Worm (Caenorhabditis elegans) whole organism, L1 larva: ENCODE measurements around the gene irk-1.

Experiments used
- C04F5.9 ChIP-seq: sonication (generic microtip); optimal IDR thresholded peaks from 2 replicates; lab custom pipeline; 2016; ENCODE audit warnings: missing genetic modification characterization, missing compliant biosample characterization
- alr-1 ChIP-seq: fragments of 200-800 bp; sonication (Bioruptor generic); optimal IDR thresholded peaks from 2 replicates; lab custom pipeline; 2018; ENCODE audit warnings: borderline replicate concordance, mild to moderate bottlenecking, missing genetic modification characterization, missing compliant biosample characterization
- blmp-1 ChIP-seq: fragments of 150-350 bp; optimal IDR thresholded peaks from 2 replicates; lab custom pipeline; 2014; ENCODE audit warnings: missing biosample characterization, missing genetic modification characterization
- ceh-63 ChIP-seq: fragments of 200-800 bp; sonication (Bioruptor generic); optimal IDR thresholded peaks from 2 replicates; lab custom pipeline; 2018; ENCODE audit warnings: mild to moderate bottlenecking, missing genetic modification characterization, missing compliant biosample characterization
- ceh-82 ChIP-seq, 3 experiments: fragments of 150-350 bp in 1 of 3; sonication (generic microtip) in 2 of 3; optimal IDR thresholded peaks; 2 replicates each; lab custom pipeline; 2014 to 2017; ENCODE audit warnings: missing biosample characterization in 3 of 3, missing genetic modification characterization in 3 of 3
- ceh-90 ChIP-seq: sonication (generic microtip); optimal IDR thresholded peaks from 2 replicates; lab custom pipeline; 2016; ENCODE audit warnings: missing genetic modification characterization, missing compliant biosample characterization
- ces-1 ChIP-seq: fragments of 150-350 bp; optimal IDR thresholded peaks from 2 replicates; lab custom pipeline; 2014; ENCODE audit warnings: missing biosample characterization, missing genetic modification reagents, missing genetic modification characterization
- dsc-1 ChIP-seq: sonication (generic microtip); optimal IDR thresholded peaks from 2 replicates; lab custom pipeline; 2016; ENCODE audit warnings: mild to moderate bottlenecking, missing genetic modification characterization, missing compliant biosample characterization
- efl-1 ChIP-seq, 4 experiments: fragments of 150-350 bp; optimal IDR thresholded peaks in 3 of 4; peaks in 1 of 4; 1 replicate in 1 of 4; 2 replicates in 3 of 4; lab custom pipeline; 2014; ENCODE audit warnings: missing biosample characterization in 2 of 4, missing genetic modification characterization in 2 of 4, missing genetic modification reagents in 2 of 4
- efl-3 ChIP-seq: fragments of 200-800 bp; sonication (Bioruptor generic); optimal IDR thresholded peaks from 2 replicates; lab custom pipeline; 2018; ENCODE audit warnings: mild to moderate bottlenecking, missing genetic modification characterization, missing compliant biosample characterization
- egl-13 ChIP-seq: sonication (generic microtip); optimal IDR thresholded peaks from 2 replicates; lab custom pipeline; 2016; ENCODE audit warnings: missing genotype, missing genetic modification reagents, missing genetic modification characterization, missing compliant biosample characterization
- egl-27 ChIP-seq, 2 experiments: fragments of 150-350 bp in 1 of 2; sonication (generic microtip); optimal IDR thresholded peaks; 3 replicates each; lab custom pipeline; 2017 to 2018; ENCODE audit warnings: missing biosample characterization in 2 of 2, missing genetic modification characterization in 2 of 2, missing genetic modification reagents in 2 of 2
- elt-2 ChIP-seq: sonication (generic microtip); optimal IDR thresholded peaks from 2 replicates; lab custom pipeline; 2016; ENCODE audit warnings: missing genetic modification characterization, mild to moderate bottlenecking, inconsistent platforms, missing compliant biosample characterization, missing genetic modification reagents
- elt-3 ChIP-seq, 6 experiments: fragments of 150-350 bp in 1 of 6; sonication (generic microtip); optimal IDR thresholded peaks; 2 replicates each; lab custom pipeline; 2017 to 2018; ENCODE audit warnings: missing biosample characterization in 6 of 6, missing genetic modification characterization in 6 of 6, inconsistent platforms in 1 of 6
- ets-5 ChIP-seq: fragments of 200-800 bp; sonication (Bioruptor generic); IDR thresholded peaks from 2 replicates; pipeline ENCODE4 v1.3.6; 2022; ENCODE audit warnings: missing genetic modification characterization, missing compliant biosample characterization
- fkh-4 ChIP-seq: sonication (generic microtip); optimal IDR thresholded peaks from 2 replicates; lab custom pipeline; 2016; ENCODE audit warnings: missing compliant biosample characterization, missing genetic modification characterization, borderline replicate concordance
- grh-1 ChIP-seq: fragments of 200-800 bp; sonication (Bioruptor generic); IDR thresholded peaks from 2 replicates; pipeline ENCODE4 v1.3.6; 2022; ENCODE audit warnings: missing genetic modification reagents, missing genetic modification characterization, missing compliant biosample characterization
- hlh-4 ChIP-seq: sonication (generic microtip); optimal IDR thresholded peaks from 2 replicates; lab custom pipeline; 2016; ENCODE audit warnings: mild to moderate bottlenecking, missing genetic modification characterization, missing compliant biosample characterization
- hpl-2 ChIP-seq: fragments of 150-350 bp; optimal IDR thresholded peaks from 2 replicates; lab custom pipeline; 2014; ENCODE audit warnings: missing biosample characterization, missing genetic modification reagents, missing genetic modification characterization
- irx-1 ChIP-seq: sonication (generic microtip); optimal IDR thresholded peaks from 2 replicates; lab custom pipeline; 2016; ENCODE audit warnings: missing genetic modification characterization, missing compliant biosample characterization
- lin-15B ChIP-seq: fragments of 150-350 bp; sonication (generic microtip); optimal IDR thresholded peaks from 3 replicates; lab custom pipeline; 2014; ENCODE audit warnings: missing biosample characterization, missing genetic modification characterization
- lin-35 ChIP-seq, 2 experiments: fragments of 150-350 bp; optimal IDR thresholded peaks; 2 replicates each; lab custom pipeline; 2014; ENCODE audit warnings: missing biosample characterization in 2 of 2, missing genetic modification characterization in 2 of 2, missing genetic modification reagents in 2 of 2
- lin-39 ChIP-seq: fragments of 150-350 bp; optimal IDR thresholded peaks from 2 replicates; lab custom pipeline; 2014; ENCODE audit warnings: missing biosample characterization, missing genetic modification reagents, missing genetic modification characterization
- mab-9 ChIP-seq: fragments of 200-800 bp; sonication (Bioruptor generic); IDR thresholded peaks from 2 replicates; pipeline ENCODE4 v1.3.6; 2022; ENCODE audit warnings: missing genetic modification reagents, missing genetic modification characterization, missing compliant biosample characterization
- mdl-1 ChIP-seq, 2 experiments: fragments of 150-350 bp; optimal IDR thresholded peaks; 2 replicates each; lab custom pipeline; 2014 to 2017; ENCODE audit warnings: missing biosample characterization in 2 of 2, missing genetic modification characterization in 2 of 2, inconsistent platforms in 1 of 2
- mef-2 ChIP-seq: fragments of 150-350 bp; optimal IDR thresholded peaks from 2 replicates; lab custom pipeline; 2014; ENCODE audit warnings: missing biosample characterization, missing genetic modification characterization
- mep-1 ChIP-seq: fragments of 150-350 bp; optimal IDR thresholded peaks from 2 replicates; lab custom pipeline; 2014; ENCODE audit warnings: missing biosample characterization, missing genetic modification characterization
- nhr-12 ChIP-seq: sonication (generic microtip); optimal IDR thresholded peaks from 2 replicates; lab custom pipeline; 2017; ENCODE audit warnings: missing biosample characterization, missing genetic modification characterization
- nhr-19 ChIP-seq: fragments of 200-800 bp; sonication (Bioruptor generic); conservative IDR thresholded peaks from 2 replicates; pipeline ENCODE4 v1.3.6; 2022; ENCODE audit warnings: missing genetic modification characterization, missing compliant biosample characterization
- nhr-20 ChIP-seq: sonication (generic microtip); optimal IDR thresholded peaks from 2 replicates; lab custom pipeline; 2016; ENCODE audit warnings: mild to moderate bottlenecking, missing genetic modification characterization, missing compliant biosample characterization
- nhr-28 ChIP-seq: fragments of 150-350 bp; optimal IDR thresholded peaks from 2 replicates; lab custom pipeline; 2014; ENCODE audit warnings: missing biosample characterization, missing genetic modification characterization
- nhr-47 ChIP-seq: sonication (generic microtip); optimal IDR thresholded peaks from 2 replicates; lab custom pipeline; 2016; ENCODE audit warnings: mild to moderate bottlenecking, missing genetic modification characterization, moderate library complexity, missing compliant biosample characterization
- nhr-71 ChIP-seq: sonication (generic microtip); optimal IDR thresholded peaks from 2 replicates; lab custom pipeline; 2016; ENCODE audit warnings: mild to moderate bottlenecking, missing genetic modification characterization, moderate library complexity, missing compliant biosample characterization
- nhr-84 ChIP-seq: sonication (generic microtip); optimal IDR thresholded peaks from 2 replicates; lab custom pipeline; 2017; ENCODE audit warnings: missing biosample characterization, missing genetic modification characterization
- pax-3 ChIP-seq: fragments of 200-800 bp; sonication (Bioruptor generic); optimal IDR thresholded peaks from 2 replicates; lab custom pipeline; 2018; ENCODE audit warnings: mild to moderate bottlenecking, missing genetic modification characterization, moderate library complexity, missing compliant biosample characterization
- pqm-1 ChIP-seq: sonication (generic microtip); optimal IDR thresholded peaks from 3 replicates; lab custom pipeline; 2017; ENCODE audit warnings: missing biosample characterization, missing genetic modification characterization
- rnt-1 ChIP-seq: sonication (generic microtip); optimal IDR thresholded peaks from 2 replicates; lab custom pipeline; 2016; ENCODE audit warnings: mild to moderate bottlenecking, missing genetic modification characterization, moderate library complexity, missing compliant biosample characterization
- snpc-4 ChIP-seq: fragments of 150-350 bp; optimal IDR thresholded peaks from 2 replicates; lab custom pipeline; 2014; ENCODE audit warnings: missing biosample characterization, missing genetic modification characterization
- sox-4 ChIP-seq: sonication (generic microtip); optimal IDR thresholded peaks from 2 replicates; lab custom pipeline; 2016; ENCODE audit warnings: missing genetic modification characterization, missing compliant biosample characterization
- sup-37 ChIP-seq: fragments of 200-800 bp; sonication (Bioruptor generic); optimal IDR thresholded peaks from 2 replicates; lab custom pipeline; 2018; ENCODE audit warnings: mild to moderate bottlenecking, missing genetic modification characterization, missing compliant biosample characterization
- swsn-7 ChIP-seq: sonication (generic microtip); optimal IDR thresholded peaks from 2 replicates; lab custom pipeline; 2016; ENCODE audit warnings: missing genetic modification characterization, missing compliant biosample characterization
- tlp-1 ChIP-seq: fragments of 150-350 bp; optimal IDR thresholded peaks from 2 replicates; lab custom pipeline; 2014; ENCODE audit warnings: missing biosample characterization, missing genetic modification characterization
- unc-130 ChIP-seq: fragments of 150-350 bp; optimal IDR thresholded peaks from 2 replicates; lab custom pipeline; 2017; ENCODE audit warnings: missing biosample characterization, missing genetic modification characterization, inconsistent platforms
- unc-30 ChIP-seq: sonication (generic microtip); optimal IDR thresholded peaks from 2 replicates; lab custom pipeline; 2017; ENCODE audit warnings: missing biosample characterization, missing genetic modification characterization
- unc-62 ChIP-seq: fragments of 150-350 bp; optimal IDR thresholded peaks from 2 replicates; lab custom pipeline; 2014; ENCODE audit warnings: missing biosample characterization, missing genetic modification reagents, missing genetic modification characterization
- unc-98 ChIP-seq: fragments of 200-800 bp; sonication (Bioruptor generic); IDR thresholded peaks from 2 replicates; pipeline ENCODE4 v1.3.6; 2022; ENCODE audit warnings: missing genetic modification characterization, missing compliant biosample characterization
- vab-15 ChIP-seq: sonication (generic microtip); optimal IDR thresholded peaks from 2 replicates; lab custom pipeline; 2017; ENCODE audit warnings: missing genotype, mild to moderate bottlenecking, missing genetic modification characterization, missing compliant biosample characterization
- xbp-1 ChIP-seq: sonication (generic microtip); optimal IDR thresholded peaks from 2 replicates; lab custom pipeline; 2016; ENCODE audit warnings: missing genetic modification characterization, missing compliant biosample characterization
- ztf-11 ChIP-seq, 2 experiments: sonication (generic microtip); optimal IDR thresholded peaks; 2 replicates each; lab custom pipeline; 2016 to 2017; ENCODE audit warnings: missing genetic modification characterization in 2 of 2, missing biosample characterization in 1 of 2, missing compliant biosample characterization in 1 of 2
- ztf-4 ChIP-seq: fragments of 150-350 bp; optimal IDR thresholded peaks from 2 replicates; lab custom pipeline; 2014; ENCODE audit warnings: missing biosample characterization, missing genetic modification characterization

irk-1 gene

DNA sequence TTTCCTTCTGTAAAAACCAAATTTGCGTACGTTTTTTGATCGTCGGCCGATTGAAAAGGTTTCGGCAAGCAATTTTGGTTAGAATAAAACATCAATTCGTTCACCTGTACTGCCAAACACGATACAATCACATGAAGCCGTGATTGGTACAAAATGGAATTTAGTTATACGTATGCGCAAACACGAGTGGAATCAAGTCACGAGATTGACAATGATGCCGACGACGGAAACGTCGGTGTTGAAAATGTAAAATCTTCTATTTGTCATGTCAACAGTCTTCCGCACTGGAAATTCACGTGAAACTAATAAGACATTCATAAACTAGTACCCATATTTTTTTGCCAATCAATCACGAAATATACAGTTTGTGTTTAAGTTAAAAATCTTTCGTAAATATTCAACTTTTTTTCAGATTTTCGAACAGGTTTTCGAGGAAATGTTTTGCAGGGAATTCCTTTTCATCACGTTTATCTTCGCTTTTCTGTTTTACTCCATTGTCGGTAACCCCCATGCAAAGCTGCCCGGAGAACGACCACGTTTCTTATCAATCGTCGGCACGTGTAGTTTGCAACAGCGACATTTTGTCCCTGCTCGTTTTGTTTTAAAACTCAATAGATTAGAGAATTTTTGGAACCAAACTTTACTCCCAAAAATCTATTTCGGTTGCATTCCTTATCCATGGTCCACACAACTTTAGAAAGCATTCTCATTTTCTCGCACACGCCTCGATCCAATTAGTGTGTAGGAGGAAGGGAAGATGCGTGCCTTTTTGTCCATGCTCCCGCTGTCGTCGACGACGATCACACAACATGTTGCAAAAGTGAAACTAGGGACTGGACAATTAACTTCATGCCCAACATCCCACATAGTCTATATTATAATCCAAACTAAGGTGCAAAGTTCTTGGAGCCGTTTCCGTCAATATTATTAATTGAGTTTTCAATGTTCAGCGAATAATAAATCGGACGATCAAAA is 38.6 kb downstream of the irk-1 start:
- no peak for TF ChIP-seq fkh-4
- no peak for TF ChIP-seq unc-98 (GFP tag; lab: Robert Waterston, UW)
- no peak for TF ChIP-seq ztf-4 (tag; lab: Kevin White, UChicago)
- peak in 1 of 2 experiments; percentile 15 for TF ChIP-seq mdl-1 (tag; optimal IDR thresholded peaks at IDR 0.05; lab: Kevin White, UChicago)
- no peak for TF ChIP-seq efl-1 (optimal IDR thresholded peaks at IDR 0.05; lab: Kevin White, UChicago)
- TF ChIP-seq efl-1 (GFP tag; optimal IDR thresholded peaks at IDR 0.05 in 1 of 2; lab: Kevin White, UChicago), result peak in 1 of 2 experiments; percentile 2
- peak in 1 of 2 experiments; percentile 56 for TF ChIP-seq lin-35 (GFP tag; optimal IDR thresholded peaks at IDR 0.05; lab: Kevin White, UChicago)
- TF ChIP-seq ceh-82 (tag; optimal IDR thresholded peaks at IDR 0.05; lab: Kevin White, UChicago), result no peak
- TF ChIP-seq grh-1 (GFP tag; lab: Robert Waterston, UW), result peak; percentile 60; the same call in 1 of the 2 replicates
- TF ChIP-seq elt-2 (tag; lab: Kevin White, UChicago), result peak; percentile 75
- TF ChIP-seq snpc-4 (tag; lab: Kevin White, UChicago), result no peak
- TF ChIP-seq alr-1, result no peak
- no peak for TF ChIP-seq ets-5 (GFP tag; lab: Robert Waterston, UW)
- no peak for TF ChIP-seq nhr-28 (tag; lab: Kevin White, UChicago)
- no peak for TF ChIP-seq tlp-1
- TF ChIP-seq hlh-4 (tag; lab: Kevin White, UChicago), result no peak
- peak; percentile 12 for TF ChIP-seq mef-2 (tag; lab: Kevin White, UChicago)
- TF ChIP-seq lin-39, result no peak
- TF ChIP-seq blmp-1 (tag; lab: Kevin White, UChicago), result peak; percentile 50
- peak; percentile 48 for TF ChIP-seq mep-1 (tag; lab: Kevin White, UChicago)
- TF ChIP-seq ztf-11 (tag; optimal IDR thresholded peaks at IDR 0.05; lab: Kevin White, UChicago), result no peak
- no peak for TF ChIP-seq nhr-12 (tag; lab: Kevin White, UChicago)
- TF ChIP-seq lin-15B, result no peak
- TF ChIP-seq unc-130 (tag; lab: Kevin White, UChicago), result peak; percentile 54
- no peak for TF ChIP-seq mab-9 (GFP tag; lab: Robert Waterston, UW)
- no peak for TF ChIP-seq ceh-90 (tag; lab: Kevin White, UChicago)
- TF ChIP-seq unc-62 (GFP tag; lab: Kevin White, UChicago), result no peak
- TF ChIP-seq sup-37, result no peak
- no peak for TF ChIP-seq rnt-1 (tag; lab: Kevin White, UChicago)
- no peak for TF ChIP-seq C04F5.9 (tag; lab: Kevin White, UChicago)
- TF ChIP-seq nhr-20 (tag; lab: Kevin White, UChicago), result peak; percentile 91
- no peak for TF ChIP-seq ces-1 (GFP tag; lab: Kevin White, UChicago)
- TF ChIP-seq nhr-47 (tag; lab: Kevin White, UChicago), result peak; percentile 42
- TF ChIP-seq egl-27 (tag; optimal IDR thresholded peaks at IDR 0.05; lab: Kevin White, UChicago), result no peak
- TF ChIP-seq nhr-71, result peak; percentile 88
- peak; percentile 61 for TF ChIP-seq irx-1 (tag; lab: Kevin White, UChicago)
- TF ChIP-seq sox-4 (tag; lab: Kevin White, UChicago), result peak; percentile 3
- TF ChIP-seq hpl-2 (GFP tag; lab: Kevin White, UChicago), result no peak
- no peak for TF ChIP-seq nhr-84 (tag; lab: Kevin White, UChicago)
- no peak for TF ChIP-seq pqm-1 (tag; lab: Kevin White, UChicago)
- TF ChIP-seq elt-3 (tag; optimal IDR thresholded peaks at IDR 0.05; lab: Kevin White, UChicago), result peak in 2 of 6 experiments; percentile 49 to 64
- peak; percentile 46 for TF ChIP-seq dsc-1 (tag; lab: Kevin White, UChicago)
- no peak for TF ChIP-seq ceh-63 (GFP tag; lab: Kevin White, UChicago)
- TF ChIP-seq efl-3, result no peak
- TF ChIP-seq nhr-19, result peak; percentile 63
- peak; percentile 44 for TF ChIP-seq egl-13 (tag; lab: Kevin White, UChicago)
- peak; percentile 78 for TF ChIP-seq vab-15 (tag; lab: Kevin White, UChicago)
- TF ChIP-seq swsn-7 (tag; lab: Kevin White, UChicago), result peak; percentile 38
- no peak for TF ChIP-seq pax-3 (tag; lab: Kevin White, UChicago)
- no peak for TF ChIP-seq unc-30 (tag; lab: Kevin White, UChicago)
- TF ChIP-seq xbp-1 (tag; lab: Kevin White, UChicago), result peak; percentile 40
